Worm (Caenorhabditis elegans) whole organism, midembryonic: Measurements from ENCODE around the gene C28H8.7.
A peak's percentile ranks its signal among the peaks of the same experiment; 100 is the strongest.

Source experiments
- T22C8.4 ChIP-seq: fragments of 200-800 bp; sonication (Bioruptor generic); IDR thresholded peaks from 2 replicates; pipeline ENCODE4 v1.3.6; 2022; ENCODE audit warnings: missing genetic modification characterization, missing compliant biosample characterization
- cog-1 ChIP-seq: sonication (generic microtip); optimal IDR thresholded peaks from 2 replicates; lab custom pipeline; 2016; ENCODE audit warnings: missing genetic modification characterization, missing compliant biosample characterization
- flt-1 ChIP-seq: fragments of 200-800 bp; sonication (Bioruptor generic); IDR thresholded peaks from 2 replicates; pipeline ENCODE4 v1.3.6; 2022; ENCODE audit warnings: missing genetic modification characterization, missing compliant biosample characterization
- klf-2 ChIP-seq: fragments of 200-800 bp; sonication (Bioruptor generic); conservative IDR thresholded peaks from 2 replicates; pipeline ENCODE4 v1.3.6; 2022; ENCODE audit warnings: missing genetic modification reagents, missing genetic modification characterization, missing compliant biosample characterization
- med-1 ChIP-seq: sonication (generic microtip); optimal IDR thresholded peaks from 2 replicates; lab custom pipeline; 2017; ENCODE audit warnings: missing genetic modification characterization, mild to moderate bottlenecking, missing compliant biosample characterization, antibody characterized with exemption, missing genetic modification reagents; ENCODE audit not compliant: insufficient read depth
- ref-1 ChIP-seq: fragments of 200-800 bp; sonication (Bioruptor generic); conservative IDR thresholded peaks from 2 replicates; pipeline ENCODE4 v1.3.6; 2022; ENCODE audit warnings: missing genetic modification reagents, missing genetic modification characterization, missing compliant biosample characterization
- tab-1 ChIP-seq: fragments of 200-800 bp; sonication (Bioruptor generic); IDR thresholded peaks from 2 replicates; pipeline ENCODE4 v1.3.6; 2022; ENCODE audit warnings: missing genetic modification characterization, missing compliant biosample characterization
- ztf-23 ChIP-seq: fragments of 200-800 bp; sonication (Bioruptor generic); IDR thresholded peaks from 2 replicates; pipeline ENCODE4 v1.3.6; 2022; ENCODE audit warnings: missing genetic modification reagents, missing genetic modification characterization, missing compliant biosample characterization
- ztf-29 ChIP-seq: fragments of 200-800 bp; sonication (Bioruptor generic); IDR thresholded peaks from 2 replicates; pipeline ENCODE4 v1.3.6; 2022; ENCODE audit warnings: missing genetic modification reagents, missing genetic modification characterization, missing compliant biosample characterization

The C28H8.7 gene

ce11 chrIII:5895913-5896312 lies 9.1 kb upstream of the C28H8.7 start, which contains the start of gene pxl-1:
Gene pxl-1 (minus strand): TSS chrIII:5896013.
- no peak for TF ChIP-seq cog-1 (tag; lab: Kevin White, UChicago)
- no peak for TF ChIP-seq T22C8.4 (GFP tag; lab: Robert Waterston, UW)
- TF ChIP-seq flt-1 (GFP tag; lab: Robert Waterston, UW): no peak
- no peak for TF ChIP-seq ref-1 (GFP tag; lab: Robert Waterston, UW)
- TF ChIP-seq med-1: no peak
- no peak for TF ChIP-seq tab-1
- TF ChIP-seq klf-2 (GFP tag; lab: Robert Waterston, UW): no peak
- TF ChIP-seq ztf-23 (GFP tag; lab: Robert Waterston, UW): no peak
- TF ChIP-seq ztf-29 (GFP tag; lab: Robert Waterston, UW): no peak

DNA sequence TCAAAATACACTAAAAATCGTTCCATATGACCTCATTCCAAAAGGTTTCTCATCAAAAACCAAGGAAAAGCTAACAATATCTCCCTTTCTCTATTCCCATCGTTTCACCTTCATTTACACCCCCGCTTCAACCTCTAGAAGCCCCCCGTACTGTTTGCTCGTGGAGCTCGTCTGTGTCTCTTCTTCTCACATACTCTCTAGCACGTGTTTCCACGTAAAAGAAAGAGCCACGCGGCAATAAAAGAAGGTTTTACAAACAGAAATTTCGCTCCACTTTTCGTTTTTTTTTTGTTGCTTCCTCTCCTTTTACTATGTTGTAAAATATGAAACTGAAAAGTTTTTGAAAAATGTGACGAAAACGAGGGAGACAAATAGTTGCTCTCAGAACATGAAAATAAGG lies 6.1 kb upstream of the C28H8.7 start:
- TF ChIP-seq T22C8.4 (GFP tag; lab: Robert Waterston, UW): no peak
- TF ChIP-seq ztf-23 (GFP tag; lab: Robert Waterston, UW): no peak
- no peak for TF ChIP-seq cog-1 (tag; lab: Kevin White, UChicago)
- no peak for TF ChIP-seq ztf-29 (GFP tag; lab: Robert Waterston, UW)
- TF ChIP-seq med-1: no peak
- TF ChIP-seq klf-2 (GFP tag; lab: Robert Waterston, UW): no peak
- no peak for TF ChIP-seq tab-1

DNA sequence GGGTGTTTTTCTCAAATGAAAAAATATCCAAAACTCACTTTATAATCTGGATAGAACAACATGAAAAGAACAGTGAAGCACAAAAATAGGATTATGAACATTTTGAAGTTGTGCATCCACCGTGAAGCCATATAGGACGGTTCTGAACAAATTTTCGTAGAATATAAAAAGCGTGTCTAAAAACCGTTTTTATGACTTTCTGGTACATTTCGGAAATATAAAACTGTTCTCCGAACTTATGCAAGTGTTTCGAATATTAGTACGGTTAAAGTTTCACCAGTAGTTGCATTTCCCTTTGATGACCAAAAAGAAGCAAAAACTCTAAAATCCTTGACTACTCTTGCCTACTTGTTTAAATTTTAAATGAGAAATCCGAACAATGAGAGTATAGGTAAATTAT lies 1.9 kb upstream of the C28H8.7 start, which contains the start of gene C28H8.8:
Gene C28H8.8 (minus strand): TSS at position 101 of the 400 bp plus-strand sequence.
- TF ChIP-seq med-1 (no peak), tab-1 (no peak), T22C8.4 (GFP tag; lab: Robert Waterston, UW) (no peak), klf-2 (GFP tag; lab: Robert Waterston, UW) (no peak), ztf-23 (GFP tag; lab: Robert Waterston, UW) (no peak), flt-1 (GFP tag; lab: Robert Waterston, UW) (no peak), cog-1 (tag; lab: Kevin White, UChicago) (no peak), ref-1 (GFP tag; lab: Robert Waterston, UW) (no peak), ztf-29 (GFP tag; lab: Robert Waterston, UW) (no peak)

DNA sequence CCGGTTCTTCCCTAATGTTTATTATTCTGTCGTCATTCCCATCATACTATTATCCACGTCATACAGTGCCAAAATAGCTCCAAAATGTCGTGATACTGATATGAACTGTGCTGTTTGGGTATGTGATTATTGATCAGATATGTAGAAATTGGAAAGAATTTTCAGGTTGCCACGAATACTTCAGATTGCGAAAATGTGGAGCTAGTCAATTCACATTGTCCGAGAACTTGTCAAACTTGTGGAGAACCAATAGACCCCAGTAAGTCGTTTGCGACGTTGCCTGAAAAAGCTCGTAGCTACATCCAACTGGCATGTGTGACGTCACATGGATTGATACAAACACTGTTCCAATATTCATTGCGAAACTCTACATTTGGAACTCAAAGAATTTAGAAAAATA lies 2.3 kb downstream of the C28H8.7 start:
- TF ChIP-seq tab-1 (no peak), ztf-29 (GFP tag; lab: Robert Waterston, UW) (no peak), flt-1 (GFP tag; lab: Robert Waterston, UW) (no peak), cog-1 (tag; lab: Kevin White, UChicago) (no peak)

ce11 chrIII:5884007-5884406 lies 2.8 kb downstream of the C28H8.7 start, which contains the start of gene C28H8.5:
Gene C28H8.5 (plus strand): TSS chrIII:5884307.
- TF ChIP-seq T22C8.4 (GFP tag; lab: Robert Waterston, UW): no peak
- TF ChIP-seq cog-1 (tag; lab: Kevin White, UChicago): no peak
- TF ChIP-seq ztf-23 (GFP tag; lab: Robert Waterston, UW): no peak
- no peak for TF ChIP-seq ref-1 (GFP tag; lab: Robert Waterston, UW)
- no peak for TF ChIP-seq flt-1 (GFP tag; lab: Robert Waterston, UW)
- TF ChIP-seq med-1: no peak
- TF ChIP-seq tab-1: no peak
- TF ChIP-seq ztf-29 (GFP tag; lab: Robert Waterston, UW): no peak
- TF ChIP-seq klf-2 (GFP tag; lab: Robert Waterston, UW): no peak

ce11 chrIII:5883517-5883916 lies 3.3 kb downstream of the C28H8.7 start:
- TF ChIP-seq ztf-23 (GFP tag; lab: Robert Waterston, UW) (no peak), ref-1 (GFP tag; lab: Robert Waterston, UW) (no peak), med-1 (no peak), flt-1 (GFP tag; lab: Robert Waterston, UW) (no peak), tab-1 (no peak), cog-1 (tag; lab: Kevin White, UChicago) (no peak)

- no peak for TF ChIP-seq tab-1
- TF ChIP-seq ztf-23 (GFP tag; lab: Robert Waterston, UW): no peak
- no peak for TF ChIP-seq cog-1 (tag; lab: Kevin White, UChicago)
- TF ChIP-seq ref-1 (GFP tag; lab: Robert Waterston, UW): no peak
- no peak for TF ChIP-seq ztf-29 (GFP tag; lab: Robert Waterston, UW)
- no peak for TF ChIP-seq flt-1 (GFP tag; lab: Robert Waterston, UW)
- no peak for TF ChIP-seq klf-2 (GFP tag; lab: Robert Waterston, UW)
- TF ChIP-seq med-1: no peak
- no peak for TF ChIP-seq T22C8.4 (GFP tag; lab: Robert Waterston, UW)
Measured at ce11 chrIII:5882823-5883222, 4.0 kb downstream of the C28H8.7 start, which contains the start of gene F01F1.14. Gene F01F1.14 (minus strand): TSS chrIII:5882923.

ce11 chrIII:5882284-5882683 lies 4.5 kb downstream of the C28H8.7 start:
- TF ChIP-seq klf-2 (GFP tag; lab: Robert Waterston, UW) (no peak), flt-1 (GFP tag; lab: Robert Waterston, UW) (no peak), cog-1 (tag; lab: Kevin White, UChicago) (no peak), tab-1 (no peak), med-1 (no peak)

DNA sequence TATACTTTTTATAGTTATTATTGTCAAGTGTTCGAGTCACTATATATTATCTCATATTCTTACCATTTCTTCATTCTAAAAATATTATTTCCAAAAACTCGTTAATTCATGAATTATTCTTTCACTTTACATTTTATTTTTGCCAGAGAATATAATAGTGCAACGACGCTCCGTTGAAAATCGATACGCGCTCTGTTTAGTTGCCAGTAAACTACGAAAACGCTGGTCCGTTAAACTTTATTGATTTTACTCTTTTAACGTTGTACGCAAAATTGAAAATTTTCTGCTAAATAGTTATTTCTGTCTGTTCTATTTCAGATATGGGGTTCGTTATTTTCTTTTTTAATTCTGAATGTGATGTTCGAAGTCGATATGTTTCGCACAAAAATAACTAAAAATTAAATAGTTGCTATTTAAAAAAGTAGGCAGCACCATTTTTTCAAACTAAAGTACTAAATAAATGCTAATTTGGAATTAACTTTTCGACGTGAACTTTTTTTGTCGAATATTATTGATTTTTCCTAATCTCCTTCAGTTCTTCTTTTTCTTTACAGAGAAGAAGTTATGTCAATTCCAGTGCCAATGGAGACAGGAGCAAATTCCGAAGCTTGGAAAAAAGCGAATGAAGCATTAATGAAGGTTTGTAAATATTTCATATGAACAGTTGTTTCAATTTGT lies 7.4 kb downstream of the C28H8.7 start, which contains the start of gene hpo-10:
Gene hpo-10 (plus strand): TSS at position 199 of the 678 bp plus-strand sequence.
- peak; percentile 56 for TF ChIP-seq T22C8.4 (GFP tag; lab: Robert Waterston, UW)
- TF ChIP-seq cog-1 (tag; lab: Kevin White, UChicago): no peak

ce11 chrIII:5878215-5878614 lies 8.6 kb downstream of the C28H8.7 start, which contains the start of the genes mig-21 and F01F1.2:
Gene mig-21 (minus strand): TSS chrIII:5878380.
Gene F01F1.2 (plus strand): TSS chrIII:5878554.
- TF ChIP-seq tab-1 (no peak), med-1 (no peak)
